Fruit fly (Drosophila melanogaster) whole organism, embryonic: ENCODE data around the gene kek6.
A peak's percentile ranks its signal among the peaks of the same experiment; 100 is the strongest.

Source experiments
- Atf3 ChIP-seq: fragments of 200-800 bp; sonication (Bioruptor generic); optimal IDR thresholded peaks from 3 replicates; lab custom pipeline; 2016; ENCODE audit warnings: missing biosample characterization, missing genetic modification characterization
- BEAF-32 ChIP-seq: fragments of 200-800 bp; sonication (Bioruptor generic); optimal IDR thresholded peaks from 3 replicates; lab custom pipeline; 2017; ENCODE audit warnings: missing biosample characterization, missing genetic modification characterization, mild to moderate bottlenecking, moderate library complexity, missing genetic modification reagents
- CG10209 ChIP-seq: fragments of 200-800 bp; sonication (Bioruptor generic); optimal IDR thresholded peaks from 3 replicates; lab custom pipeline; 2017; ENCODE audit warnings: missing biosample characterization, mild to moderate bottlenecking, missing genetic modification characterization, missing genetic modification reagents
- CG10366 ChIP-seq: fragments of 200-800 bp; sonication (Bioruptor generic); IDR thresholded peaks from 2 replicates; pipeline ENCODE4 v1.3.6; 2022; ENCODE audit warnings: missing biosample characterization, missing genetic modification characterization
- CG10431 ChIP-seq: fragments of 200-800 bp; sonication (Bioruptor generic); optimal IDR thresholded peaks from 3 replicates; lab custom pipeline; 2018; ENCODE audit warnings: missing biosample characterization, mild to moderate bottlenecking, missing genetic modification characterization
- CG12769 ChIP-seq: fragments of 200-800 bp; sonication (Bioruptor generic); optimal IDR thresholded peaks from 2 replicates; lab custom pipeline; 2019; ENCODE audit warnings: missing biosample characterization, mild to moderate bottlenecking, missing genetic modification characterization, moderate library complexity
- CG12942 ChIP-seq: fragments of 200-800 bp; sonication (Bioruptor generic); optimal IDR thresholded peaks from 3 replicates; lab custom pipeline; 2016; ENCODE audit warnings: missing biosample characterization, missing genetic modification characterization
- CG13123 ChIP-seq: fragments of 200-800 bp; sonication (Bioruptor generic); optimal IDR thresholded peaks from 2 replicates; lab custom pipeline; 2016; ENCODE audit warnings: missing biosample characterization, missing genetic modification characterization
- CG13894 ChIP-seq: fragments of 200-800 bp; sonication (Bioruptor generic); optimal IDR thresholded peaks from 3 replicates; lab custom pipeline; 2018; ENCODE audit warnings: missing biosample characterization, mild to moderate bottlenecking, missing genetic modification characterization, moderate library complexity
- CG14441 ChIP-seq: fragments of 200-800 bp; sonication (Bioruptor generic); IDR thresholded peaks from 2 replicates; pipeline ENCODE4 v1.3.6; 2022; ENCODE audit warnings: missing biosample characterization, missing genetic modification characterization
- CG15073 ChIP-seq: fragments of 200-800 bp; sonication (Bioruptor generic); optimal IDR thresholded peaks from 2 replicates; lab custom pipeline; 2016; ENCODE audit warnings: missing biosample characterization, missing genetic modification characterization
- CG15601 ChIP-seq: fragments of 200-800 bp; sonication (Bioruptor generic); optimal IDR thresholded peaks from 3 replicates; lab custom pipeline; 2019; ENCODE audit warnings: missing biosample characterization, mild to moderate bottlenecking, missing genetic modification characterization, moderate library complexity
- CG1603 ChIP-seq: fragments of 200-800 bp; sonication (Bioruptor generic); optimal IDR thresholded peaks from 2 replicates; lab custom pipeline; 2019; ENCODE audit warnings: missing biosample characterization, mild to moderate bottlenecking, missing genetic modification characterization, moderate library complexity
- CG16779 ChIP-seq: fragments of 200-800 bp; sonication (Bioruptor generic); IDR thresholded peaks from 2 replicates; pipeline ENCODE4 v1.3.6; 2022; ENCODE audit warnings: missing biosample characterization, missing genetic modification characterization
- CG30020 ChIP-seq: fragments of 200-800 bp; optimal IDR thresholded peaks from 2 replicates; lab custom pipeline; 2019; ENCODE audit warnings: missing biosample characterization, mild to moderate bottlenecking, missing genetic modification characterization, moderate library complexity
- CG3065 ChIP-seq: fragments of 200-800 bp; sonication (Bioruptor generic); optimal IDR thresholded peaks from 2 replicates; lab custom pipeline; 2016; ENCODE audit warnings: missing biosample characterization, missing genetic modification characterization
- CG32532 ChIP-seq: fragments of 200-800 bp; sonication (Bioruptor generic); IDR thresholded peaks from 2 replicates; pipeline ENCODE4 v1.3.6; 2022; ENCODE audit warnings: missing biosample characterization, missing genetic modification characterization
- CG33557 ChIP-seq: fragments of 200-800 bp; sonication (Bioruptor generic); optimal IDR thresholded peaks from 2 replicates; lab custom pipeline; 2019; ENCODE audit warnings: missing biosample characterization, mild to moderate bottlenecking, missing genetic modification characterization, moderate library complexity
- CG3838 ChIP-seq: fragments of 200-800 bp; sonication (Bioruptor generic); optimal IDR thresholded peaks from 3 replicates; lab custom pipeline; 2016; ENCODE audit warnings: missing biosample characterization, missing genetic modification characterization
- CG4360 ChIP-seq: fragments of 200-800 bp; sonication (Bioruptor generic); IDR thresholded peaks from 2 replicates; pipeline ENCODE4 v1.3.6; 2022; ENCODE audit warnings: missing biosample characterization, missing genetic modification characterization
- CG8089 ChIP-seq: fragments of 200-800 bp; sonication (Bioruptor generic); optimal IDR thresholded peaks from 3 replicates; lab custom pipeline; 2016; ENCODE audit warnings: missing biosample characterization, missing genetic modification characterization
- CG9876 ChIP-seq: fragments of 200-800 bp; sonication (Bioruptor generic); optimal IDR thresholded peaks from 2 replicates; lab custom pipeline; 2016; ENCODE audit warnings: missing biosample characterization, missing genetic modification characterization
- CkIIα-i1 ChIP-seq: fragments of 200-800 bp; sonication (Bioruptor generic); IDR thresholded peaks from 2 replicates; pipeline ENCODE4 v1.3.6; 2022; ENCODE audit warnings: missing biosample characterization, missing genetic modification characterization
- Dip2 ChIP-seq: fragments of 200-800 bp; sonication (Bioruptor generic); IDR thresholded peaks from 2 replicates; pipeline ENCODE4 v1.3.6; 2022; ENCODE audit warnings: missing biosample characterization, missing genetic modification characterization
- Doc3 ChIP-seq: fragments of 200-800 bp; sonication (Bioruptor generic); IDR thresholded peaks from 3 replicates; pipeline ENCODE4 v1.3.6; 2022; ENCODE audit warnings: missing biosample characterization, missing genetic modification characterization; ENCODE audit not compliant: partially characterized antibody
- HLH54F ChIP-seq: fragments of 200-800 bp; sonication (Bioruptor generic); optimal IDR thresholded peaks from 3 replicates; lab custom pipeline; 2016; ENCODE audit warnings: missing biosample characterization, missing genetic modification characterization
- Hr78 ChIP-seq, 2 experiments: fragments of 200-800 bp in 1 of 2; fragments of >200 bp in 1 of 2; sonication (Bioruptor generic) in 1 of 2; optimal IDR thresholded peaks; 2 replicates each; lab custom pipeline; 2017 to 2019; ENCODE audit warnings: missing biosample characterization in 2 of 2, missing genetic modification characterization in 2 of 2, mild to moderate bottlenecking in 1 of 2, moderate library complexity in 1 of 2
- Lim3 ChIP-seq: fragments of 200-800 bp; sonication (Bioruptor generic); IDR thresholded peaks from 2 replicates; pipeline ENCODE4 v1.3.6; 2022; ENCODE audit warnings: missing biosample characterization, missing genetic modification characterization
- Med ChIP-seq: fragments of 200-800 bp; sonication (Bioruptor generic); peaks from one replicate; lab custom pipeline; 2016; ENCODE audit warnings: missing biosample characterization, missing genetic modification characterization, mild to moderate bottlenecking, inconsistent platforms, moderate library complexity
- Mes4 ChIP-seq: fragments of 200-800 bp; sonication (Bioruptor generic); optimal IDR thresholded peaks from 2 replicates; lab custom pipeline; 2016; ENCODE audit warnings: missing biosample characterization, missing genetic modification characterization
- Poxn ChIP-seq: fragments of 200-800 bp; sonication (Bioruptor generic); IDR thresholded peaks from 2 replicates; pipeline ENCODE4 v1.3.6; 2022; ENCODE audit warnings: missing biosample characterization, missing genetic modification characterization
- Side ChIP-seq: fragments of 200-800 bp; sonication (Bioruptor generic); optimal IDR thresholded peaks from 2 replicates; lab custom pipeline; 2016; ENCODE audit warnings: missing biosample characterization, missing genetic modification characterization
- Sry-δ ChIP-seq: fragments of 200-800 bp; sonication (Bioruptor generic); optimal IDR thresholded peaks from 2 replicates; lab custom pipeline; 2016; ENCODE audit warnings: missing biosample characterization, missing genetic modification characterization
- TFAM ChIP-seq: fragments of 200-800 bp; sonication (Bioruptor generic); optimal IDR thresholded peaks from 2 replicates; lab custom pipeline; 2017; ENCODE audit warnings: missing biosample characterization, missing genetic modification characterization, inconsistent platforms
- Xrp1 ChIP-seq: fragments of 200-800 bp; sonication (Bioruptor generic); IDR thresholded peaks from 2 replicates; pipeline ENCODE4 v1.3.6; 2022; ENCODE audit warnings: missing biosample characterization, missing genetic modification characterization
- az2 ChIP-seq: fragments of 200-800 bp; sonication (Bioruptor generic); optimal IDR thresholded peaks from 3 replicates; lab custom pipeline; 2016; ENCODE audit warnings: missing biosample characterization, missing genetic modification characterization
- caup ChIP-seq: fragments of 200-800 bp; sonication (Bioruptor generic); optimal IDR thresholded peaks from 3 replicates; lab custom pipeline; 2017; ENCODE audit warnings: missing biosample characterization, mild to moderate bottlenecking, missing genetic modification characterization, moderate library complexity; ENCODE audit not compliant: severe bottlenecking
- crol ChIP-seq: fragments of 200-800 bp; sonication (Bioruptor generic); IDR thresholded peaks from 2 replicates; pipeline ENCODE4 v1.3.6; 2022; ENCODE audit warnings: missing biosample characterization, missing genetic modification characterization
- cwo ChIP-seq: fragments of 200-800 bp; sonication (Bioruptor generic); optimal IDR thresholded peaks from 3 replicates; lab custom pipeline; 2017; ENCODE audit warnings: missing biosample characterization, missing genetic modification characterization, mild to moderate bottlenecking, moderate library complexity, missing genetic modification reagents
- danr ChIP-seq: fragments of 200-800 bp; sonication (Bioruptor generic); IDR thresholded peaks from 2 replicates; pipeline ENCODE4 v1.3.6; 2022; ENCODE audit warnings: missing biosample characterization, missing genetic modification characterization
- disco-r ChIP-seq: fragments of 200-800 bp; sonication (Bioruptor generic); optimal IDR thresholded peaks from 2 replicates; lab custom pipeline; 2016; ENCODE audit warnings: missing biosample characterization, missing genetic modification characterization
- gsb ChIP-seq: fragments of 200-800 bp; sonication (Bioruptor generic); IDR thresholded peaks from 2 replicates; pipeline ENCODE4 v1.3.6; 2022; ENCODE audit warnings: missing biosample characterization, missing genetic modification characterization
- jing ChIP-seq: fragments of 200-800 bp; sonication (Bioruptor generic); optimal IDR thresholded peaks from 2 replicates; lab custom pipeline; 2018; ENCODE audit warnings: missing biosample characterization, mild to moderate bottlenecking, missing genetic modification characterization
- peb ChIP-seq: fragments of 200-800 bp; sonication (Bioruptor generic); IDR thresholded peaks from 2 replicates; pipeline ENCODE4 v1.3.6; 2022; ENCODE audit warnings: missing biosample characterization, missing genetic modification characterization
- pho ChIP-seq: fragments of 200-800 bp; sonication (Bioruptor generic); optimal IDR thresholded peaks from 2 replicates; lab custom pipeline; 2016; ENCODE audit warnings: missing biosample characterization, missing genetic modification characterization
- pita ChIP-seq: fragments of 200-800 bp; sonication (Bioruptor generic); optimal IDR thresholded peaks from 2 replicates; lab custom pipeline; 2017; ENCODE audit warnings: missing biosample characterization, mild to moderate bottlenecking, missing genetic modification characterization
- sc ChIP-seq, 3 experiments: fragments of >200 bp in 2 of 3; fragments of 200-800 bp in 1 of 3; sonication (Bioruptor generic) in 1 of 3; optimal IDR thresholded peaks; 2 replicates in 2 of 3; 3 replicates in 1 of 3; lab custom pipeline; 2017; ENCODE audit warnings: mild to moderate bottlenecking in 1 of 3, missing biosample characterization in 1 of 3, missing genetic modification characterization in 1 of 3, missing genetic modification reagents in 1 of 3
- tap ChIP-seq: fragments of 200-800 bp; optimal IDR thresholded peaks from 3 replicates; lab custom pipeline; 2019; ENCODE audit warnings: missing biosample characterization, mild to moderate bottlenecking, missing genetic modification characterization, moderate library complexity
- wek ChIP-seq: fragments of 200-800 bp; sonication (Bioruptor generic); optimal IDR thresholded peaks from 3 replicates; lab custom pipeline; 2018; ENCODE audit warnings: missing biosample characterization, mild to moderate bottlenecking, missing genetic modification characterization, moderate library complexity
- zen ChIP-seq: fragments of 200-800 bp; sonication (Bioruptor generic); optimal IDR thresholded peaks from 3 replicates; lab custom pipeline; 2018; ENCODE audit warnings: missing biosample characterization, mild to moderate bottlenecking, missing genetic modification characterization, moderate library complexity

The kek6 gene

dm6 chr3R:31588374-31588773 lies 33.6 kb upstream of the kek6 start, which contains the start of gene CG1635:
CG1635 (plus strand) TSS chr3R:31588673.
- TF ChIP-seq CG10209 (GFP tag; lab: Kevin White, UChicago): peak; percentile 99
- peak; percentile 99 for TF ChIP-seq CG33557 (GFP tag; lab: Kevin White, UChicago)
- peak; percentile 99 for TF ChIP-seq gsb
- TF ChIP-seq pita: no peak
- peak; percentile 98 for TF ChIP-seq CG12942
- TF ChIP-seq CG9876 (GFP tag; lab: Kevin White, UChicago): peak; percentile 88
- peak; percentile 99 for TF ChIP-seq CG13894 (tag; lab: Kevin White, UChicago)
- TF ChIP-seq Xrp1 (GFP tag; lab: Robert Waterston, UW): peak; percentile 100
- TF ChIP-seq peb (GFP tag; lab: Robert Waterston, UW): peak; percentile 98
- TF ChIP-seq tap (tag; lab: Kevin White, UChicago): peak; percentile 100
- peak; percentile 92 for TF ChIP-seq CG30020
- TF ChIP-seq jing (GFP tag; lab: Kevin White, UChicago): peak; percentile 97
- TF ChIP-seq CG3838 (GFP tag; lab: Kevin White, UChicago): peak; percentile 98
- TF ChIP-seq BEAF-32 (GFP tag; lab: Kevin White, UChicago): peak; percentile 32
- peak; percentile 99 for TF ChIP-seq CG14441 (GFP tag; lab: Robert Waterston, UW)
- peak; percentile 97 for TF ChIP-seq Lim3
- TF ChIP-seq cwo (GFP tag; lab: Kevin White, UChicago): peak; percentile 99
- TF ChIP-seq CkIIα-i1 (GFP tag; lab: Robert Waterston, UW): peak; percentile 92
- peak; percentile 44; the same call in 1 of the 3 replicates for TF ChIP-seq Doc3 (GFP tag; lab: Robert Waterston, UW)
- TF ChIP-seq az2 (GFP tag; lab: Kevin White, UChicago): peak; percentile 99
- peak; percentile 85 for TF ChIP-seq crol
- peak; percentile 99 for TF ChIP-seq CG12769 (tag; lab: Kevin White, UChicago)
- peak; percentile 97 for TF ChIP-seq CG13123 (GFP tag; lab: Kevin White, UChicago)
- peak; percentile 92 for TF ChIP-seq CG4360 (GFP tag; lab: Robert Waterston, UW)
- peak; percentile 99 for TF ChIP-seq danr (GFP tag; lab: Robert Waterston, UW)
- peak; percentile 99 for TF ChIP-seq Med (GFP tag; lab: Kevin White, UChicago)
- TF ChIP-seq CG16779 (GFP tag; lab: Robert Waterston, UW): peak; percentile 98
- TF ChIP-seq TFAM: peak; percentile 94
- peak; percentile 98 for TF ChIP-seq CG10431 (GFP tag; lab: Kevin White, UChicago)
- TF ChIP-seq sc (optimal IDR thresholded peaks at IDR 0.05; lab: Kevin White, UChicago): no peak
- TF ChIP-seq sc (GFP tag; optimal IDR thresholded peaks at IDR 0.05; lab: Kevin White, UChicago): peak; percentile 99
- peak; percentile 99 for TF ChIP-seq pho (GFP tag; lab: Kevin White, UChicago)
- peak; percentile 78 for TF ChIP-seq Dip2 (GFP tag; lab: Robert Waterston, UW)
- TF ChIP-seq HLH54F (GFP tag; lab: Kevin White, UChicago): peak; percentile 98
- TF ChIP-seq zen (tag; lab: Kevin White, UChicago): peak; percentile 99
- TF ChIP-seq CG10366 (GFP tag; lab: Robert Waterston, UW): peak; percentile 99
- TF ChIP-seq CG15073 (GFP tag; lab: Kevin White, UChicago): peak; percentile 86
- peak; percentile 72 for TF ChIP-seq Sry-δ
- peak; percentile 97 for TF ChIP-seq CG1603 (tag; lab: Kevin White, UChicago)
- peak; percentile 98 for TF ChIP-seq Side
- peak; percentile 98 for TF ChIP-seq Mes4
- peak; percentile 95 for TF ChIP-seq wek
- TF ChIP-seq caup (GFP tag; lab: Kevin White, UChicago): peak; percentile 99
- peak in 1 of 2 experiments; percentile 97 for TF ChIP-seq Hr78 (GFP tag; optimal IDR thresholded peaks at IDR 0.05; lab: Kevin White, UChicago)
- peak; percentile 97 for TF ChIP-seq CG8089 (GFP tag; lab: Kevin White, UChicago)
- TF ChIP-seq Atf3 (GFP tag; lab: Kevin White, UChicago): peak; percentile 99
- TF ChIP-seq disco-r (GFP tag; lab: Kevin White, UChicago): peak; percentile 96
- peak; percentile 100 for TF ChIP-seq CG32532 (GFP tag; lab: Robert Waterston, UW)
- peak; percentile 99 for TF ChIP-seq CG15601
- TF ChIP-seq CG3065: peak; percentile 95
- peak; percentile 97 for TF ChIP-seq Poxn (GFP tag; lab: Robert Waterston, UW)
